Worm (Caenorhabditis elegans) whole organism, mixed stage, embryonic: ENCODE results near the gene qns-1.

ENCODE experiments used
- M03D4.4 ChIP-seq: sonication (generic microtip); optimal IDR thresholded peaks from 2 replicates; lab custom pipeline; 2017; ENCODE audit warnings: mild to moderate bottlenecking, missing genetic modification characterization, missing compliant biosample characterization
- bed-3 ChIP-seq: fragments of 200-800 bp; sonication (Bioruptor generic); optimal IDR thresholded peaks from 3 replicates; lab custom pipeline; 2018; ENCODE audit warnings: mild to moderate bottlenecking, missing genetic modification characterization, moderate library complexity, missing compliant biosample characterization
- blmp-1 ChIP-seq: fragments of 150-350 bp; optimal IDR thresholded peaks from 2 replicates; lab custom pipeline; 2014; ENCODE audit warnings: missing biosample characterization, missing genetic modification characterization
- ceh-39 ChIP-seq: fragments of 150-350 bp; optimal IDR thresholded peaks from 2 replicates; lab custom pipeline; 2014; ENCODE audit warnings: missing biosample characterization, missing genetic modification characterization
- ceh-43 ChIP-seq: fragments of 200-800 bp; sonication (Bioruptor generic); optimal IDR thresholded peaks from 2 replicates; lab custom pipeline; 2018; ENCODE audit warnings: mild to moderate bottlenecking, missing genetic modification characterization, moderate library complexity, missing compliant biosample characterization
- ceh-83 ChIP-seq: fragments of 200-800 bp; sonication (Bioruptor generic); optimal IDR thresholded peaks from 2 replicates; lab custom pipeline; 2018; ENCODE audit warnings: mild to moderate bottlenecking, missing genetic modification characterization, missing compliant biosample characterization
- ces-1 ChIP-seq: fragments of 150-350 bp; optimal IDR thresholded peaks from 2 replicates; lab custom pipeline; 2014; ENCODE audit warnings: missing biosample characterization, missing genetic modification reagents, missing genetic modification characterization
- drap-1 ChIP-seq: fragments of 200-800 bp; sonication (Bioruptor generic); optimal IDR thresholded peaks from 3 replicates; lab custom pipeline; 2018; ENCODE audit warnings: mild to moderate bottlenecking, missing genetic modification characterization, missing compliant biosample characterization
- elt-1 ChIP-seq: sonication (generic microtip); optimal IDR thresholded peaks from 2 replicates; lab custom pipeline; 2017; ENCODE audit warnings: missing genetic modification characterization, mild to moderate bottlenecking, missing compliant biosample characterization, antibody characterized with exemption, moderate library complexity, borderline replicate concordance; ENCODE audit not compliant: insufficient read depth
- elt-3 ChIP-seq: fragments of 150-350 bp; optimal IDR thresholded peaks from 2 replicates; lab custom pipeline; 2014; ENCODE audit warnings: missing biosample characterization, missing genetic modification characterization
- ham-2 ChIP-seq: fragments of 200-800 bp; sonication (Bioruptor generic); optimal IDR thresholded peaks from 2 replicates; lab custom pipeline; 2018; ENCODE audit warnings: mild to moderate bottlenecking, missing genetic modification characterization, missing compliant biosample characterization
- hlh-1 ChIP-seq: fragments of 150-350 bp; optimal IDR thresholded peaks from 2 replicates; lab custom pipeline; 2014; ENCODE audit warnings: missing biosample characterization, missing genetic modification reagents, missing genetic modification characterization
- lin-13 ChIP-seq: fragments of 150-350 bp; optimal IDR thresholded peaks from 2 replicates; lab custom pipeline; 2014; ENCODE audit warnings: missing biosample characterization, missing genetic modification characterization
- lin-32 ChIP-seq: fragments of 200-800 bp; sonication (Bioruptor generic); optimal IDR thresholded peaks from 2 replicates; lab custom pipeline; 2018; ENCODE audit warnings: mild to moderate bottlenecking, missing genetic modification characterization, missing compliant biosample characterization
- lsy-2 ChIP-seq: fragments of 150-350 bp; optimal IDR thresholded peaks from 2 replicates; lab custom pipeline; 2014; ENCODE audit warnings: missing biosample characterization, missing genetic modification characterization
- mab-5 ChIP-seq: fragments of 150-350 bp; optimal IDR thresholded peaks from 2 replicates; lab custom pipeline; 2014; ENCODE audit warnings: missing biosample characterization, missing genetic modification characterization
- mep-1 ChIP-seq: fragments of 150-350 bp; optimal IDR thresholded peaks from 2 replicates; lab custom pipeline; 2017; ENCODE audit warnings: missing biosample characterization, missing genetic modification reagents, missing genetic modification characterization, inconsistent platforms
- mls-2 ChIP-seq: sonication (generic microtip); optimal IDR thresholded peaks from 2 replicates; lab custom pipeline; 2016; ENCODE audit warnings: mild to moderate bottlenecking, missing genetic modification characterization, moderate library complexity, missing compliant biosample characterization
- nhr-12 ChIP-seq: fragments of 150-350 bp; optimal IDR thresholded peaks from 2 replicates; lab custom pipeline; 2014; ENCODE audit warnings: missing biosample characterization, missing genetic modification characterization
- nhr-2 ChIP-seq: fragments of 150-350 bp; optimal IDR thresholded peaks from 2 replicates; lab custom pipeline; 2014; ENCODE audit warnings: missing biosample characterization, missing genetic modification characterization
- nhr-28 ChIP-seq: fragments of 150-350 bp; optimal IDR thresholded peaks from 2 replicates; lab custom pipeline; 2014; ENCODE audit warnings: missing biosample characterization, missing genetic modification characterization
- nhr-76 ChIP-seq: sonication (generic microtip); optimal IDR thresholded peaks from 2 replicates; lab custom pipeline; 2017; ENCODE audit warnings: missing biosample characterization, missing genetic modification characterization
- pha-4 ChIP-seq: fragments of 150-350 bp; optimal IDR thresholded peaks from 2 replicates; lab custom pipeline; 2018; ENCODE audit warnings: missing biosample characterization, missing genetic modification reagents, missing genetic modification characterization
- sem-2 ChIP-seq: fragments of 200-800 bp; sonication (Bioruptor generic); optimal IDR thresholded peaks from 2 replicates; lab custom pipeline; 2018; ENCODE audit warnings: mild to moderate bottlenecking, missing genetic modification characterization, missing compliant biosample characterization
- snpc-4 ChIP-seq: fragments of 150-350 bp; optimal IDR thresholded peaks from 2 replicates; lab custom pipeline; 2014; ENCODE audit warnings: missing biosample characterization, missing genetic modification characterization
- sptf-1 ChIP-seq: sonication (generic microtip); optimal IDR thresholded peaks from 2 replicates; lab custom pipeline; 2017; ENCODE audit warnings: mild to moderate bottlenecking, missing genetic modification characterization, moderate library complexity, missing compliant biosample characterization
- unc-120 ChIP-seq: sonication (generic microtip); optimal IDR thresholded peaks from 2 replicates; lab custom pipeline; 2017; ENCODE audit warnings: missing genetic modification characterization, missing compliant biosample characterization; ENCODE audit not compliant: poor library complexity, severe bottlenecking

Gene qns-1

DNA sequence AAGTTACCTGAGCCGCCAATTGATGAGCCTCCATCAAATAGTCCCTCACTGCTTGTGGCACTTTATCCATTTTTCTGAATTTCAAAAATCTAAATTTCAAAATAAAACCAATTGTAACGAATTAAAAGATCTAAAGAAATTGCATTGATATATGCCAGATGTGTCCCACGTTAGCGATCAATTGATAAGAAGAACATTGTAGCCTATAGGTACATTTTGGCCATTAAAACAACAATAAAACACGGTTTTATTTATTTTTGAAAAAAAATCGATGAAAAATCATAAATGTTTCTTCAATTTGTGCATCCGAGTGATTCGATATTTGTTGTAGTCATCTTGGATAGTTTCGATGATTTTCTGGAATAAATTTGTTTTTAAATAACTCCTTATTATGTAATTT is 19.9 kb upstream of the qns-1 start, which contains the start of gene ech-8:
ech-8 (minus strand) TSS at position 132 of the 400 bp plus-strand sequence.
- no peak for TF ChIP-seq ces-1
- TF ChIP-seq lsy-2 (tag; lab: Kevin White, UChicago): no peak
- TF ChIP-seq unc-120: no peak
- TF ChIP-seq elt-1: no peak
- no peak for TF ChIP-seq ham-2 (GFP tag; lab: Kevin White, UChicago)
- TF ChIP-seq pha-4 (tag; lab: Kevin White, UChicago): no peak
- TF ChIP-seq lin-13 (tag; lab: Kevin White, UChicago): no peak

DNA sequence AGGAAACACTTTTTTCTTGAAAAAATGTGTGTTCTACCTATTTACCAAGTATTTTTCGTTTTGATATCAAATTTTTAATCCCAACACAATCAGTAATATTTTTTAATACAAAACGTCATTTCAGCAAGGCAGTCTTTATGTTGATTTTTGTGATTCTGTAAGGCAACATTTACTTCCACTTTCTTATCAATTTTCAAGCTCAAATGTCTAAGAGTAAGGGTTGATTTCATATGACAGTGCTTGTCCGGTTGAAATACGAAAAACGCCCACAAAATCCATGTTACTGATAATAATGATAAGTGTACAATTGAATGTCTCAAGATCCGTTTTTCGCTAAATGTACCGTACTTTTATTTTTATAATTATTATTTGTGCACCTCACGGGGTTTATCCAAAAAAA is 17.0 kb upstream of the qns-1 start:
- TF ChIP-seq nhr-28 (no peak), mab-5 (tag; lab: Kevin White, UChicago) (no peak), ceh-39 (tag; lab: Kevin White, UChicago) (no peak), ces-1 (no peak), ham-2 (GFP tag; lab: Kevin White, UChicago) (no peak), pha-4 (tag; lab: Kevin White, UChicago) (no peak), ceh-43 (no peak), nhr-12 (tag; lab: Kevin White, UChicago) (no peak), sptf-1 (tag; lab: Kevin White, UChicago) (no peak), hlh-1 (no peak), unc-120 (no peak), drap-1 (GFP tag; lab: Kevin White, UChicago) (no peak), lin-13 (tag; lab: Kevin White, UChicago) (no peak), mep-1 (tag; lab: Kevin White, UChicago) (no peak)

DNA sequence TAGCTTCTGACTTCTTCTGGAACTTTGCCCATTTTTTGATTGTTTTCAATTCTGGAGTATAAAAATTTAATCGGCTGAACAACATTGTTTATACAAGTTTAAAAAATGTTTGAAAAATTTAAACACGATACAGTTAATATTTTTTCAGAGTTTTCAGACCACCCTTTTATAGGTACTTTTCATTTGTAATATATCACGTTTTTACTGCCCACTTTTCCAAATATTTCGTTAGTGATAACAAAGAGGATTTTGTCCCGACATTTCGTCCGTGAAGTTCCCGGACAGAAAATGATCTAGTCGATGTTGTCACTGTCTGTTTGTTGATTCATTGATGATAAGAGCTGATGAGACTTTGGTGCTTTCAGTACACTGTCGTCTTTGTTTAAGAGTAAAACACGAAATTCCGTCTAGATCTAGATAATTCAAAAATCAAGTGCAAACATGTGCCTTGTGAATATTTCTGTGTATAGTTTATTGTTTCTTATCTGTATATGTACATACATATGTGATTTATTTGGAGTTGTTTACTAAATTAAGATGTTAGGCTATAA is 16.2 kb upstream of the qns-1 start, which contains the start of gene ech-9:
ech-9 (minus strand) TSS at position 51 of the 551 bp plus-strand sequence.
- TF ChIP-seq unc-120 (no peak), pha-4 (tag; lab: Kevin White, UChicago) (no peak), ceh-43 (no peak)

DNA sequence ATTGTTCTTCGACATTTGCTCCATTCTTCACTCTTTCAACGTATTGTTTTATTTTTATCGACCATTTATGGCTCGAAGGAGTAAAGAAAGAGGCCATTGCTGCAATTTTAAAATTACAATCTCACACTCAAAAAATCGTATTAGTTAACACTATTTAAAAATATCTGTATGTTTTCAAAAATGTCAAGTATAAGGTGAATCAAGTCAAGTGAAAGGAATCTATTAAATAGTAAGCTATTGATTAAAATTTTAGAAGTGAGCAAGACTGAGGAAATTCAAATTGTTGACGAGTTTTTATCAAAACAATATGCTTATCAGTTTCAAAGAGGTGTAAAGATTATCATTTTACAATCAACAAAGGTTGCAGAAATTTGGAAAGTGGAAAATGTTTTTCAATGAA is 13.3 kb upstream of the qns-1 start, which contains the start of gene F01G10.4:
F01G10.4 (minus strand) TSS at position 101 of the 400 bp plus-strand sequence.
- TF ChIP-seq ces-1 (no peak), mls-2 (tag; lab: Kevin White, UChicago) (no peak), sptf-1 (tag; lab: Kevin White, UChicago) (no peak), lsy-2 (tag; lab: Kevin White, UChicago) (no peak), mep-1 (tag; lab: Kevin White, UChicago) (no peak), sem-2 (GFP tag; lab: Kevin White, UChicago) (no peak), ceh-39 (tag; lab: Kevin White, UChicago) (no peak), elt-1 (no peak), M03D4.4 (tag; lab: Kevin White, UChicago) (no peak), mab-5 (tag; lab: Kevin White, UChicago) (no peak), lin-32 (no peak), pha-4 (tag; lab: Kevin White, UChicago) (no peak)

DNA sequence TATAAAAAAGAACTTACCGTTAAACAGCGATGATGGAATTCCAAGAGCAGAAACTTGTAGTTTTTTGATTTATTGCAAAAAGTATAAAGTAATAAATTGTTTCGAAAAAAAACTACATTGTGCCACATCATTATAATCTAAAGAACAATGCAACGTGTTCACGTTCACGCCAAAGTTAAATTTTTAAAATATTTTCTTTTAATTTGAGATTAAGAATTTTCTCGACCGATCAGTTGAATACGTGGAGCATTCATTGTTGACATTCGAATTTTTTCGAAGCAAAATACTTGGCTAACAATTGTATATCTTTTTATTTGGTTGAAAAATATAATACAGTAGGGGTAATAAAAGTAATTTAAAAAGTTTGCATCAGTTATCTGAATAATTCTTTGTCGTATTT is 11.9 kb upstream of the qns-1 start, which contains the start of gene F01G10.5:
F01G10.5 (minus strand) TSS at position 101 of the 400 bp plus-strand sequence.
- no peak for TF ChIP-seq ham-2 (GFP tag; lab: Kevin White, UChicago)
- TF ChIP-seq ces-1: no peak
- TF ChIP-seq ceh-83: no peak
- no peak for TF ChIP-seq nhr-2 (tag; lab: Kevin White, UChicago)
- no peak for TF ChIP-seq snpc-4 (tag; lab: Kevin White, UChicago)
- TF ChIP-seq mep-1 (tag; lab: Kevin White, UChicago): no peak

DNA sequence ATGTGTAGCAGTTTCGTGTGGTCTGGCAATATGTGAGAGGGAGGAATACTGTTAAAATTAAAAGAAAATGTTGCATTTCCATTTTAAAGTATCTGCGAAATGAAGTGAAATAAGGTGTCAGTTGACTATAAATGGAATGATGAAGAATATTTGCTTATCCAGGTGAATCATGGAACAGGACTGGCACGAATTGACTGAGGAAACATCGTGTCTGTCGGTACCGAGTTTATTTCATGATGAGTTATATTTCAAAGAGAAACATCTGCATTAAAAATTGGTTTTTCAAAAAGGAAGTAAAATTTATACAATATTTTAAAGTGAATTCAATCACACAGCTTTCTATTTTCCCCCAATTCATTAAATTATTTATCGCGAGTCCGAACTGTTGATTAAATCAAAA is 8.4 kb upstream of the qns-1 start, which contains the start of gene F01G10.6:
F01G10.6 (minus strand) TSS at position 101 of the 400 bp plus-strand sequence.
- TF ChIP-seq blmp-1 (tag; lab: Kevin White, UChicago): no peak
- TF ChIP-seq elt-3 (tag; lab: Kevin White, UChicago): no peak
- no peak for TF ChIP-seq mls-2 (tag; lab: Kevin White, UChicago)
- TF ChIP-seq snpc-4 (tag; lab: Kevin White, UChicago): no peak
- TF ChIP-seq mab-5 (tag; lab: Kevin White, UChicago): no peak
- TF ChIP-seq drap-1 (GFP tag; lab: Kevin White, UChicago): no peak
- no peak for TF ChIP-seq elt-1
- TF ChIP-seq nhr-76: no peak
- no peak for TF ChIP-seq ces-1
- TF ChIP-seq bed-3 (GFP tag; lab: Kevin White, UChicago): no peak
- no peak for TF ChIP-seq ceh-83
- no peak for TF ChIP-seq nhr-12 (tag; lab: Kevin White, UChicago)
- no peak for TF ChIP-seq ham-2 (GFP tag; lab: Kevin White, UChicago)
- TF ChIP-seq mep-1 (tag; lab: Kevin White, UChicago): no peak
- TF ChIP-seq, all 35 proteins: peak for 0
